Worm (Caenorhabditis elegans) whole organism, L3 larva: ENCODE results near the gene M153.3.

ENCODE experiments used
- ZK546.5 ChIP-seq: sonication (generic microtip); optimal IDR thresholded peaks from 2 replicates; lab custom pipeline; 2017; ENCODE audit warnings: missing biosample characterization, missing genetic modification characterization
- ama-1 ChIP-seq: fragments of 150-350 bp; optimal IDR thresholded peaks from 2 replicates; lab custom pipeline; 2018
- egl-27 ChIP-seq: sonication (generic microtip); optimal IDR thresholded peaks from 4 replicates; lab custom pipeline; 2017; ENCODE audit warnings: missing biosample characterization, missing genetic modification reagents, missing genetic modification characterization
- egl-5 ChIP-seq: fragments of 150-350 bp; optimal IDR thresholded peaks from 2 replicates; lab custom pipeline; 2017; ENCODE audit warnings: missing biosample characterization, missing genetic modification reagents, missing genetic modification characterization, inconsistent platforms
- elt-1 ChIP-seq: fragments of 150-350 bp; optimal IDR thresholded peaks from 2 replicates; lab custom pipeline; 2014; ENCODE audit warnings: missing biosample characterization, missing genetic modification characterization
- elt-2 ChIP-seq: sonication (generic microtip); optimal IDR thresholded peaks from 2 replicates; lab custom pipeline; 2016; ENCODE audit warnings: missing genetic modification reagents, mild to moderate bottlenecking, missing genetic modification characterization, missing compliant biosample characterization
- elt-3 ChIP-seq, 3 experiments: fragments of 150-350 bp in 1 of 3; sonication (generic microtip) in 2 of 3; optimal IDR thresholded peaks; 2 replicates in 2 of 3; 4 replicates in 1 of 3; lab custom pipeline; 2014 to 2017; ENCODE audit warnings: missing biosample characterization in 3 of 3, missing genetic modification characterization in 3 of 3
- eor-1 ChIP-seq, 2 experiments: fragments of 150-350 bp; optimal IDR thresholded peaks; 2 replicates each; lab custom pipeline; 2014 to 2018; ENCODE audit warnings: missing biosample characterization in 2 of 2, missing genetic modification characterization in 2 of 2
- hmg-11 ChIP-seq: sonication (generic microtip); optimal IDR thresholded peaks from 2 replicates; lab custom pipeline; 2016; ENCODE audit warnings: missing genetic modification characterization, missing compliant biosample characterization
- jun-1 ChIP-seq: fragments of 150-350 bp; optimal IDR thresholded peaks from 2 replicates; lab custom pipeline; 2014; ENCODE audit warnings: missing biosample characterization, missing genetic modification reagents, missing genetic modification characterization
- lin-15B ChIP-seq: fragments of 150-350 bp; optimal IDR thresholded peaks from 2 replicates; lab custom pipeline; 2014; ENCODE audit warnings: missing biosample characterization, missing genetic modification characterization
- mdl-1 ChIP-seq: fragments of 150-350 bp; optimal IDR thresholded peaks from 2 replicates; lab custom pipeline; 2014; ENCODE audit warnings: missing biosample characterization, missing genetic modification characterization
- mml-1 ChIP-seq: fragments of 150-350 bp; sonication (generic microtip); optimal IDR thresholded peaks from 3 replicates; lab custom pipeline; 2014; ENCODE audit warnings: missing biosample characterization, missing genetic modification characterization
- nfya-1 ChIP-seq: sonication (generic microtip); optimal IDR thresholded peaks from 2 replicates; lab custom pipeline; 2017; ENCODE audit warnings: missing genetic modification characterization, mild to moderate bottlenecking, missing compliant biosample characterization, antibody characterized with exemption, moderate library complexity; ENCODE audit not compliant: insufficient read depth
- nhr-11 ChIP-seq: fragments of 150-350 bp; optimal IDR thresholded peaks from 2 replicates; lab custom pipeline; 2014; ENCODE audit warnings: missing biosample characterization, missing genetic modification characterization
- nhr-23 ChIP-seq: fragments of 150-350 bp; optimal IDR thresholded peaks from 2 replicates; lab custom pipeline; 2014; ENCODE audit warnings: missing biosample characterization, missing genetic modification reagents, missing genetic modification characterization
- nhr-237 ChIP-seq: fragments of 150-350 bp; optimal IDR thresholded peaks from 2 replicates; lab custom pipeline; 2014; ENCODE audit warnings: missing biosample characterization, missing genetic modification characterization
- nhr-25 ChIP-seq: sonication (generic microtip); optimal IDR thresholded peaks from 2 replicates; lab custom pipeline; 2017; ENCODE audit warnings: missing biosample characterization, missing genetic modification characterization
- nhr-43 ChIP-seq: sonication (generic microtip); optimal IDR thresholded peaks from 2 replicates; lab custom pipeline; 2016; ENCODE audit warnings: mild to moderate bottlenecking, missing genetic modification characterization, missing compliant biosample characterization; ENCODE audit not compliant: poor library complexity, severe bottlenecking
- nhr-77 ChIP-seq: fragments of 150-350 bp; optimal IDR thresholded peaks from 2 replicates; lab custom pipeline; 2014; ENCODE audit warnings: missing biosample characterization, missing genetic modification characterization
- pha-4 ChIP-seq: fragments of 150-350 bp; optimal IDR thresholded peaks from 2 replicates; lab custom pipeline; 2014; ENCODE audit warnings: missing biosample characterization, missing genetic modification reagents, missing genetic modification characterization
- pqm-1 ChIP-seq: fragments of 150-350 bp; optimal IDR thresholded peaks from 2 replicates; lab custom pipeline; 2017; ENCODE audit warnings: missing biosample characterization, missing genetic modification characterization, inconsistent platforms
- sea-2 ChIP-seq: fragments of 150-350 bp; sonication (generic microtip); optimal IDR thresholded peaks from 4 replicates; lab custom pipeline; 2014; ENCODE audit warnings: missing biosample characterization, missing genetic modification reagents, missing genetic modification characterization
- tbx-2 ChIP-seq: sonication (generic microtip); optimal IDR thresholded peaks from 2 replicates; lab custom pipeline; 2016; ENCODE audit warnings: mild to moderate bottlenecking, missing genetic modification characterization, missing compliant biosample characterization
- unc-39 ChIP-seq: sonication (generic microtip); optimal IDR thresholded peaks from 4 replicates; lab custom pipeline; 2017; ENCODE audit warnings: missing biosample characterization, missing genetic modification characterization
- zag-1 ChIP-seq: fragments of 150-350 bp; optimal IDR thresholded peaks from 2 replicates; lab custom pipeline; 2014; ENCODE audit warnings: missing biosample characterization, missing genetic modification characterization
- ztf-11 ChIP-seq: fragments of 150-350 bp; optimal IDR thresholded peaks from 2 replicates; lab custom pipeline; 2014; ENCODE audit warnings: missing biosample characterization, missing genetic modification characterization
- ztf-4 ChIP-seq: fragments of 150-350 bp; optimal IDR thresholded peaks from 2 replicates; lab custom pipeline; 2014; ENCODE audit warnings: missing biosample characterization, missing genetic modification characterization

M153.3 gene

ce11 chrX:12145919-12146318 lies 3.2 kb downstream of the M153.3 start:
- TF ChIP-seq egl-5 (tag; lab: Kevin White, UChicago) (no peak), jun-1 (tag; lab: Kevin White, UChicago) (no peak), pqm-1 (peak; percentile 9), nhr-77 (tag; lab: Kevin White, UChicago) (no peak), sea-2 (GFP tag; lab: Kevin White, UChicago) (no peak), elt-2 (peak; percentile 48)

- TF ChIP-seq ZK546.5 (tag; lab: Kevin White, UChicago) (no peak), eor-1 (tag; optimal IDR thresholded peaks at IDR 0.05; lab: Kevin White, UChicago) (no peak), elt-3 (tag; optimal IDR thresholded peaks at IDR 0.05; lab: Kevin White, UChicago) (peak in 1 of 3 experiments; percentile 2), pqm-1 (peak; percentile 70), nhr-25 (no peak), nhr-11 (tag; lab: Kevin White, UChicago) (no peak), ama-1 (lab: Kevin White, UChicago) (no peak), nfya-1 (tag; lab: Kevin White, UChicago) (no peak), tbx-2 (no peak), elt-2 (peak; percentile 72), elt-1 (tag; lab: Kevin White, UChicago) (no peak), unc-39 (tag; lab: Kevin White, UChicago) (no peak), egl-27 (tag; lab: Kevin White, UChicago) (no peak), zag-1 (tag; lab: Kevin White, UChicago) (no peak), pha-4 (tag; lab: Kevin White, UChicago) (peak; percentile 35), nhr-237 (no peak), nhr-43 (tag; lab: Kevin White, UChicago) (no peak), lin-15B (tag; lab: Kevin White, UChicago) (no peak), ztf-11 (tag; lab: Kevin White, UChicago) (no peak), sea-2 (GFP tag; lab: Kevin White, UChicago) (no peak)
Measured at ce11 chrX:12146453-12147085, 3.9 kb downstream of the M153.3 start, which contains the start of gene pycr-1. TSS of gene pycr-1 (plus strand) at chrX:12146832.

ce11 chrX:12149638-12150137 lies 7.0 kb downstream of the M153.3 start, which contains the start of gene znf-474:
TSS of gene znf-474 (plus strand) at chrX:12149924.
- TF ChIP-seq jun-1 (tag; lab: Kevin White, UChicago) (no peak), nfya-1 (tag; lab: Kevin White, UChicago) (peak; percentile 2)
- TF ChIP-seq, all 47 proteins: peak for 1

- TF ChIP-seq nhr-25, result peak; percentile 62
- TF ChIP-seq elt-2, result peak; percentile 22
- TF ChIP-seq pqm-1, result peak; percentile 14
- TF ChIP-seq ztf-4 (tag; lab: Kevin White, UChicago), result no peak
Measured at ce11 chrX:12154055-12154898, 11.6 kb downstream of the M153.3 start, which contains the start of gene mfsd-11. TSS of gene mfsd-11 (minus strand) at chrX:12154105.

- no peak for TF ChIP-seq nhr-11 (tag; lab: Kevin White, UChicago)
- peak; percentile 67 for TF ChIP-seq egl-5 (tag; lab: Kevin White, UChicago)
- TF ChIP-seq mml-1, result no peak
Measured at ce11 chrX:12158641-12159040, 16.0 kb downstream of the M153.3 start.

- TF ChIP-seq nhr-23 (tag; lab: Kevin White, UChicago) (peak; percentile 59), hmg-11 (tag; lab: Kevin White, UChicago) (peak; percentile 11), nhr-43 (tag; lab: Kevin White, UChicago) (peak; percentile 38), nhr-25 (peak; percentile 60), mdl-1 (tag; lab: Kevin White, UChicago) (no peak)
Measured at ce11 chrX:12160002-12160690, 17.5 kb downstream of the M153.3 start, which contains the start of gene F57G12.2. TSS of gene F57G12.2 (minus strand) at chrX:12160052.
